Fruit fly (Drosophila melanogaster): Measurements from ENCODE around the gene CG15282.
A peak's percentile ranks its signal among the peaks of the same experiment; 100 is the strongest.

The CG15282 gene

DNA sequence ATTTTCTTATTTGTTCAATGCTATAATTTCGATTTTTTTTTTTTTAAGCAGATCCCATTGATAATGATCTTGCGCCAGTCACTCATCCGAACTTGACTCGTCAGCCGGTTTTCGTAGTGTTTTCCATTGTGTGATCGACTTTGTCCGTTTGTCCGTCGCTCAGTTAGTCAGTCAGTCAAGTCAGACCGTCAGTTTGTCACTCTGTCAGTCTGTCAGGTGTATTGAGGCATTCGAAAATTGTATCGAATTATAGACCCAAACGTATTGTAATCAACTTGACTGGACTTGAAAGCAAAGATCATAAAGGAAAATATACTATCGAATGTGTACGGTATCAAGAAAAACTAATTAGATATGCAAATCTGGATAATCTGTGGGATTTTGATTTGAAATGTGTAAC lies 43.4 kb upstream of the CG15282 start:
- TF ChIP-seq Mio (GFP tag; optimal IDR thresholded peaks at IDR 0.05) = no peak
- no peak for TF ChIP-seq Rel (GFP tag; optimal IDR thresholded peaks at IDR 0.05)
- TF ChIP-seq Rel (tag; optimal IDR thresholded peaks at IDR 0.05) = no peak
- TF ChIP-seq CG32264 (GFP tag; optimal IDR thresholded peaks at IDR 0.05) = no peak
- TF ChIP-seq GATAd (GFP tag; optimal IDR thresholded peaks at IDR 0.05) = no peak
- TF ChIP-seq foxo (GFP tag; optimal IDR thresholded peaks at IDR 0.05) = no peak
- TF ChIP-seq brk (GFP tag; optimal IDR thresholded peaks at IDR 0.05) = no peak
- TF ChIP-seq sage (GFP tag; optimal IDR thresholded peaks at IDR 0.05) = no peak
- TF ChIP-seq Myc (optimal IDR thresholded peaks at IDR 0.05) = no peak
- no peak for TF ChIP-seq dmrt93B (GFP tag; optimal IDR thresholded peaks at IDR 0.05)
- no peak for TF ChIP-seq Sp1 (GFP tag; optimal IDR thresholded peaks at IDR 0.05)
- TF ChIP-seq tai (GFP tag; optimal IDR thresholded peaks at IDR 0.05) = no peak
- no peak for TF ChIP-seq CG9705 (GFP tag; optimal IDR thresholded peaks at IDR 0.05)
- no peak for TF ChIP-seq CrebA (GFP tag; optimal IDR thresholded peaks at IDR 0.05; ENCODE audit: borderline replicate concordance)

DNA sequence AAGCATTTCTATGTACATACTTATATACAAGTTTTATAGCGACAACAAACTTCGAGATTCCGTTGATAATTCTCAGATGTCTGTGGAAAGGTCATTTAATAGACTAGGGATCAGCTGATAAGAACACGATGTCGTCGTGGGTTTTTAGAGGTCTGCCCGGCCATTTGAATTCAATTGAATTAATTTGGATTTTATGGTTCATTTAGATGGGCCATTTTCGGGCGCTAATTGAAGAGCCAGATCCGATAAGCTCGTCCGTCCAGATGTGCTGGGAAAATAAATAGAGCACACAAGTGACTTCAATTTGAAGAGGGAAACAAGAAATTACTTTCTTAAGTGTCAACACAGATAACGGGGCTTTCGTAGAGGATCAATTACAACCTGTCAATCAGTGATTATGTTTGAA lies 38.7 kb upstream of the CG15282 start:
- TF ChIP-seq foxo (GFP tag; optimal IDR thresholded peaks at IDR 0.05) (no peak), Hr83 (GFP tag; optimal IDR thresholded peaks at IDR 0.05; ENCODE audit: poor library complexity, severe bottlenecking) (no peak), usp (GFP tag; optimal IDR thresholded peaks at IDR 0.05) (no peak)

- no peak for TF ChIP-seq Rel (GFP tag; optimal IDR thresholded peaks at IDR 0.05)
- TF ChIP-seq Rel (tag; optimal IDR thresholded peaks at IDR 0.05) = peak; percentile 76
- peak; percentile 64 for TF ChIP-seq CG9705 (GFP tag; optimal IDR thresholded peaks at IDR 0.05)
- TF ChIP-seq Dif (GFP tag; optimal IDR thresholded peaks at IDR 0.05; ENCODE audit: partially characterized antibody) = no peak
- peak; percentile 78 for TF ChIP-seq h (GFP tag; optimal IDR thresholded peaks at IDR 0.05)
- TF ChIP-seq usp (GFP tag; optimal IDR thresholded peaks at IDR 0.05) = no peak
- TF ChIP-seq ey (GFP tag; optimal IDR thresholded peaks at IDR 0.05) = peak; percentile 35
- peak in 1 of 2 experiments; percentile 82 for TF ChIP-seq foxo (GFP tag; optimal IDR thresholded peaks at IDR 0.05)
- TF ChIP-seq dmrt93B (GFP tag; optimal IDR thresholded peaks at IDR 0.05) = peak; percentile 81
- peak; percentile 66 for TF ChIP-seq woc (GFP tag; optimal IDR thresholded peaks at IDR 0.05)
- peak; percentile 95 for TF ChIP-seq Sp1 (GFP tag; optimal IDR thresholded peaks at IDR 0.05)
- TF ChIP-seq jim (GFP tag; optimal IDR thresholded peaks at IDR 0.05) = no peak
- no peak for TF ChIP-seq sage (GFP tag; optimal IDR thresholded peaks at IDR 0.05)
- TF ChIP-seq Hr83 (GFP tag; optimal IDR thresholded peaks at IDR 0.05; ENCODE audit: poor library complexity, severe bottlenecking) = no peak
- no peak for TF ChIP-seq Myc (optimal IDR thresholded peaks at IDR 0.05)
- TF ChIP-seq Vsx2 (GFP tag; optimal IDR thresholded peaks at IDR 0.05; ENCODE audit: partially characterized antibody) = no peak
- TF ChIP-seq lola (GFP tag; optimal IDR thresholded peaks at IDR 0.05) = no peak
- TF ChIP-seq dl (GFP tag; optimal IDR thresholded peaks at IDR 0.05; ENCODE audit: insufficient read depth in 1 of 2, partially characterized antibody in 2 of 2) = no peak
- TF ChIP-seq Jra (GFP tag; optimal IDR thresholded peaks at IDR 0.05) = peak; percentile 17
- peak; percentile 16 for TF ChIP-seq Hnf4 (GFP tag; optimal IDR thresholded peaks at IDR 0.05)
- peak; percentile 96 for TF ChIP-seq HLH106 (tag; optimal IDR thresholded peaks at IDR 0.05)
- no peak for TF ChIP-seq tai (GFP tag; optimal IDR thresholded peaks at IDR 0.05)
- no peak for TF ChIP-seq pan (optimal IDR thresholded peaks at IDR 0.05)
- TF ChIP-seq Mio (GFP tag; optimal IDR thresholded peaks at IDR 0.05) = no peak
- no peak for TF ChIP-seq Hr78 (GFP tag; optimal IDR thresholded peaks at IDR 0.05)
- TF ChIP-seq dsf (GFP tag; optimal IDR thresholded peaks at IDR 0.05; ENCODE audit: borderline replicate concordance) = no peak
- no peak for TF ChIP-seq GATAd (GFP tag; optimal IDR thresholded peaks at IDR 0.05)
- TF ChIP-seq N (GFP tag; optimal IDR thresholded peaks at IDR 0.05) = no peak
- TF ChIP-seq CG32264 (GFP tag; optimal IDR thresholded peaks at IDR 0.05) = no peak
- no peak for TF ChIP-seq Abd-B (GFP tag; optimal IDR thresholded peaks at IDR 0.05)
- TF ChIP-seq Dfd (GFP tag; optimal IDR thresholded peaks at IDR 0.05) = peak; percentile 61
- peak; percentile 63 for TF ChIP-seq brk (GFP tag; optimal IDR thresholded peaks at IDR 0.05)
- TF ChIP-seq CrebA (GFP tag; optimal IDR thresholded peaks at IDR 0.05; ENCODE audit: borderline replicate concordance) = no peak
- peak; percentile 71 for TF ChIP-seq rgr (GFP tag; optimal IDR thresholded peaks at IDR 0.05)
- TF ChIP-seq fru (GFP tag; optimal IDR thresholded peaks at IDR 0.05) = peak; percentile 84
- peak; percentile 86 for TF ChIP-seq OdsH (GFP tag; optimal IDR thresholded peaks at IDR 0.05)
- no peak for TF ChIP-seq sv (GFP tag; optimal IDR thresholded peaks at IDR 0.05)
- peak; percentile 92 for TF ChIP-seq psq (GFP tag; optimal IDR thresholded peaks at IDR 0.05)
- peak; percentile 23 for TF ChIP-seq br (GFP tag; optimal IDR thresholded peaks at IDR 0.05)
Observed at dm6 chr2L:14674606-14675100, 37.6 kb upstream of the CG15282 start.

Measured in whole organism, wandering third instar larva.